Worm (Caenorhabditis elegans) whole organism, L4 larva: ENCODE results near the gene F11A5.13.

Source experiments
- daf-19 ChIP-seq: fragments of 200-800 bp; sonication (Bioruptor generic); conservative IDR thresholded peaks from 2 replicates; pipeline ENCODE4 v1.3.6; 2022; ENCODE audit warnings: missing genetic modification characterization, missing compliant biosample characterization
- zag-1 ChIP-seq: fragments of 150-350 bp; optimal IDR thresholded peaks from 2 replicates; lab custom pipeline; 2014; ENCODE audit warnings: missing biosample characterization, missing genetic modification characterization

- TF ChIP-seq daf-19: no peak
- no peak for TF ChIP-seq zag-1
Measured at ce11 chrV:16224027-16224426, 2.5 kb downstream of the F11A5.13 start, which contains the start of gene stdh-2.
